Fruit fly (Drosophila melanogaster): ENCODE measurements around the gene Nup35.
A peak's percentile ranks its signal among the peaks of the same experiment; 100 is the strongest.

The Nup35 gene

DNA sequence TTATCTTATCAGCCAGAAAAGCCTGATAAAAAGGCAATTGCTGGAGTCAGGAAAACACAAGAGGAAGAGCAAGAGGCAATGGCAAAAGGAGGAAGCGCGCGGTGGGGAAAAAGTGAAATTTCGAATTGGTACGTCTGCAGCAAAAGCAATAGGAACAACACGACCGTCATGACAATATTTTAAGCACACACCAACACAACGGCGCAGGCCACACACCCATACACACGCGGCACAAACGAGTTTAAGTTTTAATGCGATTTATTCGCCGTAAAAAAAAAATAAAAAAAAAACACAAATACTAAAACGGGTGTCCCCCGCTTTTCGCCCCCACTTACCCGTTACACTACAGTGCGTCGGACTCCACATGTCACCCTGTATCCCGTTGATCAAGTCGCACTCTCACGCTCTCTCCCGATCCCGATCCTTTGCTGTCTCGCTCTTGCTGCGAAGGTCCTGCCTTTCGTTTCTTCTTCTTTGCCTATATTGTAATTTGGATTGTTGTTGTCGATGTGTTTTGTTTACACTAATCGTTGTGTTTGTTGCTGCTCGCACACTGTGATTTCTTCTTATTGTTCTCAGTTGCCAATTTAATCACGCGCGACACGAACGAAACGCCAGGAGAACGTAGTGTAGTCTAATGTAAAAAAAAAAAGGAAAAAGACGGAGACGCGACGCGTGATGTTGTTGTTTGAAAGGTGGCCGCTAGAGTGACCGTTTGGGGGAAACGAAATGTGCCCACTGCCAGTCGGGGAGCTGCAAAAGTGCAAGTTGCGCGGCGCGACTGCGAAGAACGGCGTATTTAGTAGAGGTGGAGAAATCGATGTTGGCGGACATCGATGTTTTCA lies 905 bp upstream of the Nup35 start, which contains the start of gene Rip11 (continued):
- TF ChIP-seq CG31388 (GFP tag; optimal IDR thresholded peaks at IDR 0.05): no peak
- TF ChIP-seq CG18011 (GFP tag; optimal IDR thresholded peaks at IDR 0.05): no peak
- peak; percentile 14 for TF ChIP-seq CG4617 (GFP tag; optimal IDR thresholded peaks at IDR 0.05; ENCODE audit: borderline replicate concordance)
- TF ChIP-seq toy (GFP tag; IDR thresholded peaks at IDR 0.05): no peak
- TF ChIP-seq CG3065 (GFP tag; optimal IDR thresholded peaks at IDR 0.05): no peak
- no peak for TF ChIP-seq Hmx (GFP tag; optimal IDR thresholded peaks at IDR 0.05)
- TF ChIP-seq CG7963 (GFP tag; IDR thresholded peaks at IDR 0.05; ENCODE audit: partially characterized antibody): 0 out of 3 replicates have a peak, but pooled peaks have one; percentile 28
- TF ChIP-seq NC2β (GFP tag; optimal IDR thresholded peaks at IDR 0.05): peak; percentile 0
- no peak for TF ChIP-seq hth (optimal IDR thresholded peaks at IDR 0.05)
- peak; percentile 51 for TF ChIP-seq BtbVII (GFP tag; optimal IDR thresholded peaks at IDR 0.05)
- TF ChIP-seq TFAM (GFP tag; optimal IDR thresholded peaks at IDR 0.05): no peak
- no peak for TF ChIP-seq hb (GFP tag; IDR thresholded peaks at IDR 0.05; ENCODE audit: partially characterized antibody)
- peak; percentile 50 for TF ChIP-seq CG4328 (GFP tag; optimal IDR thresholded peaks at IDR 0.05)
- no peak for TF ChIP-seq ab (GFP tag; optimal IDR thresholded peaks at IDR 0.05)
- no peak for TF ChIP-seq al (GFP tag; IDR thresholded peaks at IDR 0.05)
- TF ChIP-seq CG32532 (GFP tag; IDR thresholded peaks at IDR 0.05): peak; percentile 61
- peak; percentile 43; the same call in 1 of the 3 replicates for TF ChIP-seq Mrtf (GFP tag; IDR thresholded peaks at IDR 0.05)
- TF ChIP-seq Fer1 (GFP tag; optimal IDR thresholded peaks at IDR 0.05): peak; percentile 34
- TF ChIP-seq pnt (GFP tag; optimal IDR thresholded peaks at IDR 0.05): no peak
- peak; percentile 12 for TF ChIP-seq CoRest (tag; optimal IDR thresholded peaks at IDR 0.05)
- TF ChIP-seq ci (GFP tag; IDR thresholded peaks at IDR 0.05): peak; percentile 48
- TF ChIP-seq CG6683 (GFP tag; optimal IDR thresholded peaks at IDR 0.05): no peak
- no peak for TF ChIP-seq CG17568 (GFP tag; optimal IDR thresholded peaks at IDR 0.05)
- TF ChIP-seq sqz (GFP tag; optimal IDR thresholded peaks at IDR 0.05): peak; percentile 80
- TF ChIP-seq CG4730 (GFP tag; IDR thresholded peaks at IDR 0.05): no peak
- TF ChIP-seq CG30431 (GFP tag; optimal IDR thresholded peaks at IDR 0.05): no peak
- no peak for TF ChIP-seq Fer2 (tag; optimal IDR thresholded peaks at IDR 0.05)
- no peak for TF ChIP-seq lab (GFP tag; optimal IDR thresholded peaks at IDR 0.05)
- TF ChIP-seq CG1233 (GFP tag; optimal IDR thresholded peaks at IDR 0.05): peak; percentile 5
- TF ChIP-seq bigmax (GFP tag; optimal IDR thresholded peaks at IDR 0.05): no peak
- peak; percentile 52 for TF ChIP-seq Blimp-1 (GFP tag; optimal IDR thresholded peaks at IDR 0.05)
- TF ChIP-seq MTF-1 (GFP tag; optimal IDR thresholded peaks at IDR 0.05; ENCODE audit: borderline replicate concordance): no peak
- TF ChIP-seq nerfin-1 (tag; optimal IDR thresholded peaks at IDR 0.05): no peak
- TF ChIP-seq gt (GFP tag; IDR thresholded peaks at IDR 0.05): no peak
- no peak; the same call in 1 of the 2 replicates for TF ChIP-seq sob (GFP tag; IDR thresholded peaks at IDR 0.05)
- TF ChIP-seq fd3F (GFP tag; optimal IDR thresholded peaks at IDR 0.05): no peak
- TF ChIP-seq CG17328 (GFP tag; IDR thresholded peaks at IDR 0.05): no peak
- TF ChIP-seq mam (GFP tag; optimal IDR thresholded peaks at IDR 0.05): peak; percentile 29
- peak; percentile 51 for TF ChIP-seq NK7.1 (GFP tag; optimal IDR thresholded peaks at IDR 0.05)
- TF ChIP-seq ems (GFP tag; optimal IDR thresholded peaks at IDR 0.05): no peak
- TF ChIP-seq CG31365 (tag; optimal IDR thresholded peaks at IDR 0.05): no peak
- no peak for TF ChIP-seq CG10147 (GFP tag; optimal IDR thresholded peaks at IDR 0.05)
- TF ChIP-seq unpg (GFP tag; optimal IDR thresholded peaks at IDR 0.05): peak; percentile 21
- TF ChIP-seq CG7745 (tag; optimal IDR thresholded peaks at IDR 0.05): no peak
- TF ChIP-seq slp2 (GFP tag; optimal IDR thresholded peaks at IDR 0.05): no peak
- no peak for TF ChIP-seq CG12299 (tag; optimal IDR thresholded peaks at IDR 0.05)
- TF ChIP-seq jigr1 (GFP tag; IDR thresholded peaks at IDR 0.05): no peak
- TF ChIP-seq Dip3 (GFP tag; optimal IDR thresholded peaks at IDR 0.05): peak; percentile 27
- TF ChIP-seq CG13624 (GFP tag; optimal IDR thresholded peaks at IDR 0.05): peak; percentile 58

All from whole organism, embryonic.